Fruit fly (Drosophila melanogaster) whole organism, embryonic: ENCODE data around the gene ast.

Experiments used
- Awh ChIP-seq: fragments of 200-800 bp; sonication (Bioruptor generic); IDR thresholded peaks from 2 replicates; pipeline ENCODE4, ENCODE4 v1.3.6; 2022; ENCODE audit warnings: missing biosample characterization, missing genetic modification characterization
- Bteb2 ChIP-seq: fragments of 200-800 bp; sonication (Bioruptor generic); optimal IDR thresholded peaks from 2 replicates; lab custom pipeline; 2016; ENCODE audit warnings: missing biosample characterization, missing genetic modification characterization
- CG11093 ChIP-seq: fragments of 200-800 bp; sonication (Bioruptor generic); IDR thresholded peaks from 3 replicates; pipeline ENCODE4 v1.3.6; 2022; ENCODE audit warnings: missing biosample characterization, missing genetic modification characterization
- CG13894 ChIP-seq: fragments of 200-800 bp; sonication (Bioruptor generic); optimal IDR thresholded peaks from 3 replicates; lab custom pipeline; 2018; ENCODE audit warnings: missing biosample characterization, mild to moderate bottlenecking, missing genetic modification characterization, moderate library complexity
- CG1602 ChIP-seq: fragments of 200-800 bp; sonication (Bioruptor generic); optimal IDR thresholded peaks from 3 replicates; lab custom pipeline; 2016; ENCODE audit warnings: missing biosample characterization, missing genetic modification characterization
- CG3163 ChIP-seq: fragments of 200-800 bp; sonication (Bioruptor generic); optimal IDR thresholded peaks from 3 replicates; lab custom pipeline; 2016; ENCODE audit warnings: missing biosample characterization, missing genetic modification characterization
- CG33213 ChIP-seq: fragments of 200-800 bp; sonication (Bioruptor generic); optimal IDR thresholded peaks from 3 replicates; lab custom pipeline; 2016; ENCODE audit warnings: missing biosample characterization, missing genetic modification characterization
- CG3838 ChIP-seq: fragments of 200-800 bp; sonication (Bioruptor generic); optimal IDR thresholded peaks from 3 replicates; lab custom pipeline; 2016; ENCODE audit warnings: missing biosample characterization, missing genetic modification characterization
- CG4617 ChIP-seq: fragments of 200-800 bp; sonication (Bioruptor generic); optimal IDR thresholded peaks from 3 replicates; lab custom pipeline; 2016; ENCODE audit warnings: missing biosample characterization, missing genetic modification characterization, borderline replicate concordance
- CG4730 ChIP-seq: fragments of 200-800 bp; sonication (Bioruptor generic); IDR thresholded peaks from 2 replicates; pipeline ENCODE4 v1.3.6; 2022; ENCODE audit warnings: missing biosample characterization, missing genetic modification characterization
- CG6689 ChIP-seq: fragments of 200-800 bp; sonication (Bioruptor generic); IDR thresholded peaks from 2 replicates; pipeline ENCODE4 v1.3.6; 2022; ENCODE audit warnings: missing biosample characterization, missing genetic modification characterization
- CG6791 ChIP-seq: fragments of 200-800 bp; sonication (Bioruptor generic); IDR thresholded peaks from 3 replicates; pipeline ENCODE4 v1.3.6; 2022; ENCODE audit warnings: missing biosample characterization, missing genetic modification characterization; ENCODE audit not compliant: partially characterized antibody
- CG7357 ChIP-seq: fragments of 200-800 bp; sonication (Bioruptor generic); IDR thresholded peaks from 3 replicates; pipeline ENCODE4 v1.3.6; 2022; ENCODE audit warnings: missing biosample characterization, missing genetic modification characterization
- CG7839 ChIP-seq: fragments of 200-800 bp; sonication (Bioruptor generic); optimal IDR thresholded peaks from 3 replicates; lab custom pipeline; 2018; ENCODE audit warnings: missing biosample characterization, mild to moderate bottlenecking, missing genetic modification characterization, moderate library complexity
- CG8924 ChIP-seq: fragments of 200-800 bp; optimal IDR thresholded peaks from 3 replicates; lab custom pipeline; 2019; ENCODE audit warnings: missing biosample characterization, mild to moderate bottlenecking, missing genetic modification characterization, moderate library complexity
- CG8944 ChIP-seq: fragments of 200-800 bp; sonication (Bioruptor generic); optimal IDR thresholded peaks from 3 replicates; lab custom pipeline; 2016; ENCODE audit warnings: missing biosample characterization, missing genetic modification characterization
- CG9727 ChIP-seq: fragments of 200-800 bp; sonication (Bioruptor generic); optimal IDR thresholded peaks from 3 replicates; lab custom pipeline; 2017; ENCODE audit warnings: missing biosample characterization, mild to moderate bottlenecking, missing genetic modification characterization
- CTCF ChIP-seq: fragments of 200-800 bp; sonication (Bioruptor generic); optimal IDR thresholded peaks from 2 replicates; lab custom pipeline; 2017; ENCODE audit warnings: missing biosample characterization, mild to moderate bottlenecking, missing genetic modification characterization, moderate library complexity
- D19A ChIP-seq: fragments of 200-800 bp; optimal IDR thresholded peaks from 3 replicates; lab custom pipeline; 2019; ENCODE audit warnings: missing biosample characterization, mild to moderate bottlenecking, missing genetic modification characterization, moderate library complexity
- Deaf1 ChIP-seq: fragments of 200-800 bp; optimal IDR thresholded peaks from 3 replicates; lab custom pipeline; 2019; ENCODE audit warnings: missing biosample characterization, mild to moderate bottlenecking, missing genetic modification characterization, moderate library complexity
- Dfd ChIP-seq, 2 experiments: fragments of >200 bp; optimal IDR thresholded peaks; 2 replicates each; lab custom pipeline; 2017; ENCODE audit warnings: missing biosample characterization in 2 of 2, missing genetic modification characterization in 2 of 2
- Dip3 ChIP-seq: fragments of 200-800 bp; sonication (Bioruptor generic); optimal IDR thresholded peaks from 3 replicates; lab custom pipeline; 2016; ENCODE audit warnings: missing biosample characterization, missing genetic modification characterization
- E2f2 ChIP-seq: fragments of 200-800 bp; sonication (Bioruptor generic); IDR thresholded peaks from 2 replicates; pipeline ENCODE4 v1.3.6; 2022; ENCODE audit warnings: missing biosample characterization, missing genetic modification characterization
- Fer1 ChIP-seq: fragments of 200-800 bp; sonication (Bioruptor generic); optimal IDR thresholded peaks from 2 replicates; lab custom pipeline; 2017; ENCODE audit warnings: missing biosample characterization, mild to moderate bottlenecking, missing genetic modification characterization
- H2.0 ChIP-seq: fragments of 200-800 bp; sonication (Bioruptor generic); IDR thresholded peaks from 2 replicates; pipeline ENCODE4 v1.3.6; 2022; ENCODE audit warnings: missing biosample characterization, missing genetic modification characterization
- HmgZ ChIP-seq: fragments of 200-800 bp; sonication (Bioruptor generic); optimal IDR thresholded peaks from 2 replicates; lab custom pipeline; 2018; ENCODE audit warnings: missing biosample characterization, mild to moderate bottlenecking, missing genetic modification characterization
- MTF-1 ChIP-seq: fragments of 200-800 bp; sonication (Bioruptor generic); optimal IDR thresholded peaks from 2 replicates; lab custom pipeline; 2018; ENCODE audit warnings: missing biosample characterization, mild to moderate bottlenecking, missing genetic modification characterization, borderline replicate concordance
- Mad ChIP-seq: fragments of 200-800 bp; sonication (Bioruptor generic); optimal IDR thresholded peaks from 2 replicates; lab custom pipeline; 2016; ENCODE audit warnings: missing biosample characterization, missing genetic modification characterization
- Opbp ChIP-seq: fragments of 200-800 bp; sonication (Bioruptor generic); IDR thresholded peaks from 3 replicates; pipeline ENCODE4 v1.3.6; 2022; ENCODE audit warnings: missing biosample characterization, missing genetic modification characterization; ENCODE audit not compliant: partially characterized antibody
- Optix ChIP-seq: fragments of 200-800 bp; sonication (Bioruptor generic); IDR thresholded peaks from 3 replicates; pipeline ENCODE4 v1.3.6; 2022; ENCODE audit warnings: missing biosample characterization, missing genetic modification characterization
- TFAM ChIP-seq: fragments of 200-800 bp; sonication (Bioruptor generic); optimal IDR thresholded peaks from 2 replicates; lab custom pipeline; 2017; ENCODE audit warnings: missing biosample characterization, missing genetic modification characterization, inconsistent platforms
- Xrp1 ChIP-seq: fragments of 200-800 bp; sonication (Bioruptor generic); IDR thresholded peaks from 2 replicates; pipeline ENCODE4 v1.3.6; 2022; ENCODE audit warnings: missing biosample characterization, missing genetic modification characterization
- YL-1 ChIP-seq: fragments of 200-800 bp; sonication (Bioruptor generic); optimal IDR thresholded peaks from 3 replicates; lab custom pipeline; 2017; ENCODE audit warnings: missing biosample characterization, mild to moderate bottlenecking, missing genetic modification characterization
- ara ChIP-seq: fragments of 200-800 bp; sonication (Bioruptor generic); IDR thresholded peaks from 2 replicates; pipeline ENCODE4 v1.3.6; 2022; ENCODE audit warnings: missing biosample characterization, missing genetic modification characterization
- dmrt11E ChIP-seq: fragments of 200-800 bp; sonication (Bioruptor generic); optimal IDR thresholded peaks from 3 replicates; lab custom pipeline; 2018; ENCODE audit warnings: missing biosample characterization, mild to moderate bottlenecking, missing genetic modification characterization, moderate library complexity
- gfzf ChIP-seq: fragments of 200-800 bp; sonication (Bioruptor generic); optimal IDR thresholded peaks from 2 replicates; lab custom pipeline; 2016; ENCODE audit warnings: missing biosample characterization, mild to moderate bottlenecking, missing genetic modification characterization, moderate library complexity
- mam ChIP-seq: fragments of 200-800 bp; sonication (Bioruptor generic); optimal IDR thresholded peaks from 3 replicates; lab custom pipeline; 2016; ENCODE audit warnings: missing biosample characterization, missing genetic modification characterization
- nom ChIP-seq: fragments of 200-800 bp; sonication (Bioruptor generic); optimal IDR thresholded peaks from 2 replicates; lab custom pipeline; 2017; ENCODE audit warnings: missing biosample characterization, missing genetic modification characterization, mild to moderate bottlenecking, moderate library complexity, missing genetic modification reagents
- oc ChIP-seq: fragments of 200-800 bp; sonication (Bioruptor generic); optimal IDR thresholded peaks from 2 replicates; lab custom pipeline; 2018; ENCODE audit warnings: missing biosample characterization, mild to moderate bottlenecking, missing genetic modification characterization, moderate library complexity
- pfk ChIP-seq: fragments of 200-800 bp; sonication (Bioruptor generic); optimal IDR thresholded peaks from 2 replicates; lab custom pipeline; 2018; ENCODE audit warnings: missing biosample characterization, mild to moderate bottlenecking, missing genetic modification characterization, moderate library complexity
- pho ChIP-seq: fragments of 200-800 bp; sonication (Bioruptor generic); optimal IDR thresholded peaks from 2 replicates; lab custom pipeline; 2016; ENCODE audit warnings: missing biosample characterization, missing genetic modification characterization
- phol ChIP-seq: fragments of 200-800 bp; sonication (Bioruptor generic); optimal IDR thresholded peaks from 3 replicates; lab custom pipeline; 2018; ENCODE audit warnings: missing biosample characterization, mild to moderate bottlenecking, missing genetic modification characterization, moderate library complexity
- prd ChIP-seq, 3 experiments: fragments of >200 bp in 2 of 3; fragments of 200-800 bp in 1 of 3; sonication (Bioruptor generic) in 1 of 3; optimal IDR thresholded peaks in 2 of 3; IDR thresholded peaks in 1 of 3; 2 replicates in 2 of 3; 3 replicates in 1 of 3; pipeline versions ENCODE4 v1.3.6 to Lab custom; 2017 to 2022; ENCODE audit warnings: missing biosample characterization in 1 of 3, missing genetic modification characterization in 1 of 3
- sd ChIP-seq: fragments of 200-800 bp; sonication (Bioruptor generic); optimal IDR thresholded peaks from 3 replicates; lab custom pipeline; 2018; ENCODE audit warnings: missing biosample characterization, mild to moderate bottlenecking, missing genetic modification characterization, moderate library complexity
- sisA ChIP-seq: fragments of 200-800 bp; sonication (Bioruptor generic); IDR thresholded peaks from 2 replicates; pipeline ENCODE4 v1.3.6; 2022; ENCODE audit warnings: missing biosample characterization, missing genetic modification characterization
- slbo ChIP-seq: fragments of 200-800 bp; sonication (Bioruptor generic); IDR thresholded peaks from 2 replicates; pipeline ENCODE4 v1.3.6; 2022; ENCODE audit warnings: missing biosample characterization, missing genetic modification characterization
- sr ChIP-seq: fragments of 200-800 bp; sonication (Bioruptor generic); IDR thresholded peaks from 3 replicates; pipeline ENCODE4 v1.3.6; 2022; ENCODE audit warnings: missing biosample characterization, missing genetic modification characterization
- stc ChIP-seq: fragments of 200-800 bp; sonication (Bioruptor generic); IDR thresholded peaks from 2 replicates; pipeline ENCODE4 v1.3.6; 2022; ENCODE audit warnings: missing biosample characterization, missing genetic modification characterization
- stwl ChIP-seq: fragments of 200-800 bp; sonication (Bioruptor generic); optimal IDR thresholded peaks from 3 replicates; lab custom pipeline; 2018; ENCODE audit warnings: missing biosample characterization, mild to moderate bottlenecking, missing genetic modification characterization, moderate library complexity
- tin ChIP-seq: fragments of 200-800 bp; sonication (Bioruptor generic); optimal IDR thresholded peaks from 3 replicates; lab custom pipeline; 2016; ENCODE audit warnings: missing biosample characterization, missing genetic modification characterization
- tio ChIP-seq: fragments of 200-800 bp; sonication (Bioruptor generic); optimal IDR thresholded peaks from 2 replicates; lab custom pipeline; 2017; ENCODE audit warnings: missing biosample characterization, missing genetic modification characterization, inconsistent platforms
- zfh1 ChIP-seq: fragments of 200-800 bp; sonication (Bioruptor generic); IDR thresholded peaks from 3 replicates; pipeline ENCODE4 v1.3.6; 2022; ENCODE audit warnings: missing biosample characterization, missing genetic modification characterization

ast gene

DNA sequence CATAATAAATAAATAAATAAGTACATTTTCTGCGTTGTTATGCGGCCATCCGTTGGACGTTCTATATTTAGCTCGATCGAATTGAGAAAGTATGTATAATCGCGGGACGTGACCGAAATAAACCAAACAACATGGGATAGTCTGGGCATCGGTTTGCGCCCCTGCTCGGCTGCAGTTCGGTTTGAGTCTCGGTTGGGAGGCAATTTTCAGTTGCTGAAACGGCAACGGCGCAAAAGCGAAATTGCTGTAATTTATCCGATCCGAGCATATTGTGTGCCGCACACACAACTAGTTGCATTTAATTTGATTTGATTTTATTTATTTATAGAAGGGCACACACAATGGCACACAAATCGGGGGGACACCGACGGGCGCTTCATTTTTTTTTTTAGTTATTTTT lies 40.4 kb downstream of the ast start (continued):
- TF ChIP-seq zfh1 (GFP tag; lab: Robert Waterston, UW) (no peak), mam (GFP tag; lab: Kevin White, UChicago) (no peak), CG7357 (GFP tag; lab: Robert Waterston, UW) (no peak), tio (GFP tag; lab: Kevin White, UChicago) (no peak), CG8944 (GFP tag; lab: Kevin White, UChicago) (no peak), sr (GFP tag; lab: Robert Waterston, UW) (no peak), CG3838 (GFP tag; lab: Kevin White, UChicago) (no peak), Opbp (GFP tag; lab: Robert Waterston, UW) (no peak), prd (optimal IDR thresholded peaks at IDR 0.05; lab: Kevin White, UChicago) (no peak), prd (GFP tag; IDR thresholded peaks at IDR 0.05; lab: Robert Waterston, UW) (0 out of 3 replicates have a peak, but pooled peaks have one; percentile 30), stwl (tag; lab: Kevin White, UChicago) (peak; percentile 7), ara (no peak), H2.0 (GFP tag; lab: Robert Waterston, UW) (no peak), TFAM (GFP tag; lab: Kevin White, UChicago) (no peak), tin (GFP tag; lab: Kevin White, UChicago) (no peak), Awh (no peak), CTCF (peak; percentile 63), phol (tag; lab: Kevin White, UChicago) (no peak), pfk (no peak), gfzf (GFP tag; lab: Kevin White, UChicago) (peak; percentile 11), CG7839 (no peak), Dfd (GFP tag; optimal IDR thresholded peaks at IDR 0.05; lab: Kevin White, UChicago) (no peak), CG9727 (GFP tag; lab: Kevin White, UChicago) (peak; percentile 32), D19A (tag; lab: Kevin White, UChicago) (no peak), dmrt11E (tag; lab: Kevin White, UChicago) (no peak), Bteb2 (no peak), CG6689 (no peak), CG8924 (tag; lab: Kevin White, UChicago) (no peak), E2f2 (GFP tag; lab: Robert Waterston, UW) (peak; percentile 11; the same call in 1 of the 2 replicates), oc (tag; lab: Kevin White, UChicago) (no peak), Xrp1 (GFP tag; lab: Robert Waterston, UW) (no peak), sd (no peak), MTF-1 (GFP tag; lab: Kevin White, UChicago) (no peak), nom (GFP tag; lab: Kevin White, UChicago) (no peak), CG1602 (GFP tag; lab: Kevin White, UChicago) (no peak), pho (GFP tag; lab: Kevin White, UChicago) (no peak), Optix (GFP tag; lab: Robert Waterston, UW) (no peak), CG13894 (tag; lab: Kevin White, UChicago) (no peak), CG11093 (GFP tag; lab: Robert Waterston, UW) (no peak), HmgZ (tag; lab: Kevin White, UChicago) (no peak), CG3163 (GFP tag; lab: Kevin White, UChicago) (no peak), Fer1 (GFP tag; lab: Kevin White, UChicago) (no peak), sisA (GFP tag; lab: Robert Waterston, UW) (no peak), stc (no peak), Deaf1 (tag; lab: Kevin White, UChicago) (no peak), CG6791 (GFP tag; lab: Robert Waterston, UW) (no peak), slbo (GFP tag; lab: Robert Waterston, UW) (0 out of 2 replicates have a peak, but pooled peaks have one; percentile 11), CG4617 (GFP tag; lab: Kevin White, UChicago) (no peak), Dip3 (GFP tag; lab: Kevin White, UChicago) (no peak), YL-1 (peak; percentile 2), CG4730 (GFP tag; lab: Robert Waterston, UW) (no peak), Mad (GFP tag; lab: Kevin White, UChicago) (no peak), CG33213 (GFP tag; lab: Kevin White, UChicago) (no peak)
